Worm (Caenorhabditis elegans): ENCODE data around the gene T01D3.1.

DNA sequence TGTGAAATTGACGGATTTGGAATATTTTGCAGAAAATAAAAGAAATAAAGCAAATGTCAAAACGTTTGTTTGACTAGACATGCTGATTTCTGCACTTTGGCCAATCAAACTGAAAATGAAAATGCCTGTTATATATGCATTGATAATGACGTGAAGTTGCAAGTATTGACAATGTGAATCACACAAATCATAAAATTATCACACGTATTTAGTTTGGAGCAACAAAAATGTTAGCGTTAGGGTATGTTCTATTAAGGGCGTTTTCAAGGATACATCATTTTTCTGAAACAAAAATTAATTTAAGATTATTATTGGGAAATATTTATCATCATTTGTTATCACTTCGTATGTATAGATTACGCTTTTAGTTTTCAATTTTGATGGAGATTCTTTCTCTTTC lies 62.1 kb downstream of the T01D3.1 start, which contains the start of gene cld-9:
- no peak for TF ChIP-seq W03F9.2 (tag; optimal IDR thresholded peaks at IDR 0.05)
- TF ChIP-seq him-1 (tag; optimal IDR thresholded peaks at IDR 0.05), result no peak

Measured in whole organism, L4/young adult.